Fruit fly (Drosophila melanogaster) whole organism, embryonic: ENCODE results near the gene Acn.

Source experiments
- Adf1 ChIP-seq: fragments of 200-800 bp; sonication (Bioruptor generic); IDR thresholded peaks from 2 replicates; pipeline ENCODE4 v1.3.6; 2022; ENCODE audit warnings: missing biosample characterization, missing genetic modification characterization
- Atf3 ChIP-seq: fragments of 200-800 bp; sonication (Bioruptor generic); optimal IDR thresholded peaks from 3 replicates; lab custom pipeline; 2016; ENCODE audit warnings: missing biosample characterization, missing genetic modification characterization
- BtbVII ChIP-seq: fragments of 200-800 bp; sonication (Bioruptor generic); optimal IDR thresholded peaks from 3 replicates; lab custom pipeline; 2017; ENCODE audit warnings: missing biosample characterization, mild to moderate bottlenecking, missing genetic modification characterization
- CG10431 ChIP-seq: fragments of 200-800 bp; sonication (Bioruptor generic); optimal IDR thresholded peaks from 3 replicates; lab custom pipeline; 2018; ENCODE audit warnings: missing biosample characterization, mild to moderate bottlenecking, missing genetic modification characterization
- CG12299 ChIP-seq: fragments of 200-800 bp; sonication (Bioruptor generic); optimal IDR thresholded peaks from 2 replicates; lab custom pipeline; 2018; ENCODE audit warnings: missing biosample characterization, mild to moderate bottlenecking, missing genetic modification characterization
- CG14050 ChIP-seq: fragments of 200-800 bp; sonication (Bioruptor generic); IDR thresholded peaks from 3 replicates; pipeline ENCODE4 v1.3.6; 2022; ENCODE audit warnings: missing biosample characterization, missing genetic modification characterization
- CG17829 ChIP-seq: fragments of 200-800 bp; optimal IDR thresholded peaks from 2 replicates; lab custom pipeline; 2019; ENCODE audit warnings: missing biosample characterization, mild to moderate bottlenecking, missing genetic modification characterization, moderate library complexity
- CG18262 ChIP-seq: fragments of 200-800 bp; optimal IDR thresholded peaks from 3 replicates; lab custom pipeline; 2019; ENCODE audit warnings: missing biosample characterization, mild to moderate bottlenecking, missing genetic modification characterization, moderate library complexity
- CG2889 ChIP-seq: fragments of 200-800 bp; sonication (Bioruptor generic); IDR thresholded peaks from 3 replicates; pipeline ENCODE4 v1.3.6; 2022; ENCODE audit warnings: missing biosample characterization, missing genetic modification characterization
- CG3995 ChIP-seq: fragments of 200-800 bp; sonication (Bioruptor generic); optimal IDR thresholded peaks from 3 replicates; lab custom pipeline; 2016; ENCODE audit warnings: missing biosample characterization, missing genetic modification characterization
- CG4820 ChIP-seq: fragments of 200-800 bp; sonication (Bioruptor generic); optimal IDR thresholded peaks from 3 replicates; lab custom pipeline; 2016; ENCODE audit warnings: missing biosample characterization, missing genetic modification characterization
- CG4854 ChIP-seq: fragments of 200-800 bp; sonication (Bioruptor generic); optimal IDR thresholded peaks from 2 replicates; lab custom pipeline; 2016; ENCODE audit warnings: missing biosample characterization, missing genetic modification characterization, inconsistent platforms
- CG6765 ChIP-seq: fragments of 200-800 bp; sonication (Bioruptor generic); optimal IDR thresholded peaks from 3 replicates; lab custom pipeline; 2017; ENCODE audit warnings: missing biosample characterization, mild to moderate bottlenecking, missing genetic modification characterization
- CG7963 ChIP-seq: fragments of 200-800 bp; sonication (Bioruptor generic); IDR thresholded peaks from 3 replicates; pipeline ENCODE4 v1.3.6; 2022; ENCODE audit warnings: missing biosample characterization, missing genetic modification characterization; ENCODE audit not compliant: partially characterized antibody
- CG8089 ChIP-seq: fragments of 200-800 bp; sonication (Bioruptor generic); optimal IDR thresholded peaks from 3 replicates; lab custom pipeline; 2016; ENCODE audit warnings: missing biosample characterization, missing genetic modification characterization
- CG8478 ChIP-seq: fragments of >200 bp; optimal IDR thresholded peaks from 2 replicates; lab custom pipeline; 2018
- CG8944 ChIP-seq: fragments of 200-800 bp; sonication (Bioruptor generic); optimal IDR thresholded peaks from 3 replicates; lab custom pipeline; 2016; ENCODE audit warnings: missing biosample characterization, missing genetic modification characterization
- CHES-1-like ChIP-seq: fragments of 200-800 bp; sonication (Bioruptor generic); optimal IDR thresholded peaks from 2 replicates; lab custom pipeline; 2016; ENCODE audit warnings: missing biosample characterization, missing genetic modification characterization
- D ChIP-seq, 2 experiments: fragments of 200-800 bp in 1 of 2; fragments of >200 bp in 1 of 2; sonication (Bioruptor generic) in 1 of 2; optimal IDR thresholded peaks; 2 replicates in 1 of 2; 3 replicates in 1 of 2; lab custom pipeline; 2017; ENCODE audit warnings: mild to moderate bottlenecking in 1 of 2, missing biosample characterization in 1 of 2, missing genetic modification characterization in 1 of 2, missing genetic modification reagents in 1 of 2
- Deaf1 ChIP-seq: fragments of 200-800 bp; optimal IDR thresholded peaks from 3 replicates; lab custom pipeline; 2019; ENCODE audit warnings: missing biosample characterization, mild to moderate bottlenecking, missing genetic modification characterization, moderate library complexity
- Doc2 ChIP-seq: fragments of 200-800 bp; sonication (Bioruptor generic); IDR thresholded peaks from 2 replicates; pipeline ENCODE4 v1.3.6; 2022; ENCODE audit warnings: missing biosample characterization, missing genetic modification characterization
- Doc3 ChIP-seq: fragments of 200-800 bp; sonication (Bioruptor generic); IDR thresholded peaks from 3 replicates; pipeline ENCODE4 v1.3.6; 2022; ENCODE audit warnings: missing biosample characterization, missing genetic modification characterization; ENCODE audit not compliant: partially characterized antibody
- ERR ChIP-seq: fragments of 200-800 bp; sonication (Bioruptor generic); optimal IDR thresholded peaks from 2 replicates; lab custom pipeline; 2016; ENCODE audit warnings: missing biosample characterization, missing genetic modification characterization
- Hand ChIP-seq: fragments of 200-800 bp; sonication (Bioruptor generic); optimal IDR thresholded peaks from 2 replicates; lab custom pipeline; 2017; ENCODE audit warnings: mild to moderate bottlenecking, missing biosample characterization, missing genetic modification reagents, missing genetic modification characterization
- Hr51 ChIP-seq, 2 experiments: fragments of 200-800 bp; sonication (Bioruptor generic); optimal IDR thresholded peaks; 2 replicates in 1 of 2; 3 replicates in 1 of 2; lab custom pipeline; 2016 to 2018; ENCODE audit warnings: missing biosample characterization in 2 of 2, missing genetic modification characterization in 2 of 2, mild to moderate bottlenecking in 1 of 2, moderate library complexity in 1 of 2
- NFAT ChIP-seq: fragments of 200-800 bp; sonication (Bioruptor generic); IDR thresholded peaks from 2 replicates; pipeline ENCODE4 v1.3.6; 2022; ENCODE audit warnings: missing biosample characterization, missing genetic modification characterization
- Side ChIP-seq: fragments of 200-800 bp; sonication (Bioruptor generic); optimal IDR thresholded peaks from 2 replicates; lab custom pipeline; 2016; ENCODE audit warnings: missing biosample characterization, missing genetic modification characterization
- Six4 ChIP-seq: fragments of 200-800 bp; sonication (Bioruptor generic); optimal IDR thresholded peaks from 2 replicates; lab custom pipeline; 2016; ENCODE audit warnings: missing biosample characterization, missing genetic modification characterization
- bbx ChIP-seq: fragments of 200-800 bp; sonication (Bioruptor generic); IDR thresholded peaks from 2 replicates; pipeline ENCODE4 v1.3.6; 2022; ENCODE audit warnings: missing biosample characterization, missing genetic modification characterization; ENCODE audit not compliant: partially characterized antibody
- dimm ChIP-seq: fragments of 200-800 bp; sonication (Bioruptor generic); IDR thresholded peaks from 2 replicates; pipeline ENCODE4 v1.3.6; 2022; ENCODE audit warnings: missing biosample characterization, missing genetic modification characterization
- dpn ChIP-seq, 2 experiments: fragments of 200-800 bp; sonication (Bioruptor generic); optimal IDR thresholded peaks; 3 replicates each; lab custom pipeline; 2016; ENCODE audit warnings: missing biosample characterization in 2 of 2, missing genetic modification characterization in 2 of 2
- gt ChIP-seq: fragments of 200-800 bp; sonication (Bioruptor generic); IDR thresholded peaks from 2 replicates; pipeline ENCODE4 v1.3.6; 2022; ENCODE audit warnings: missing biosample characterization, missing genetic modification characterization
- jumu ChIP-seq: fragments of 200-800 bp; sonication (Bioruptor generic); optimal IDR thresholded peaks from 3 replicates; lab custom pipeline; 2016; ENCODE audit warnings: missing biosample characterization, missing genetic modification characterization
- lmd ChIP-seq: fragments of 200-800 bp; sonication (Bioruptor generic); IDR thresholded peaks from 2 replicates; pipeline ENCODE4 v1.3.6; 2022; ENCODE audit warnings: missing biosample characterization, missing genetic modification characterization
- pfk ChIP-seq: fragments of 200-800 bp; sonication (Bioruptor generic); optimal IDR thresholded peaks from 2 replicates; lab custom pipeline; 2018; ENCODE audit warnings: missing biosample characterization, mild to moderate bottlenecking, missing genetic modification characterization, moderate library complexity
- pho ChIP-seq: fragments of 200-800 bp; sonication (Bioruptor generic); optimal IDR thresholded peaks from 2 replicates; lab custom pipeline; 2016; ENCODE audit warnings: missing biosample characterization, missing genetic modification characterization
- pnt ChIP-seq: fragments of 200-800 bp; sonication (Bioruptor generic); optimal IDR thresholded peaks from 3 replicates; lab custom pipeline; 2016; ENCODE audit warnings: missing biosample characterization, missing genetic modification characterization
- ranshi ChIP-seq: fragments of 200-800 bp; sonication (Bioruptor generic); IDR thresholded peaks from 2 replicates; pipeline ENCODE4 v1.3.6; 2022; ENCODE audit warnings: missing biosample characterization, missing genetic modification characterization
- scrt ChIP-seq: fragments of 200-800 bp; sonication (Bioruptor generic); optimal IDR thresholded peaks from 2 replicates; lab custom pipeline; 2018; ENCODE audit warnings: missing biosample characterization, mild to moderate bottlenecking, missing genetic modification characterization, moderate library complexity
- sens-2 ChIP-seq: fragments of 200-800 bp; sonication (Bioruptor generic); IDR thresholded peaks from 2 replicates; pipeline ENCODE4 v1.3.6; 2022; ENCODE audit warnings: missing biosample characterization, missing genetic modification characterization
- sisA ChIP-seq: fragments of 200-800 bp; sonication (Bioruptor generic); IDR thresholded peaks from 2 replicates; pipeline ENCODE4 v1.3.6; 2022; ENCODE audit warnings: missing biosample characterization, missing genetic modification characterization
- sob ChIP-seq: fragments of 200-800 bp; sonication (Bioruptor generic); IDR thresholded peaks from 2 replicates; pipeline ENCODE4 v1.3.6; 2022; ENCODE audit warnings: missing biosample characterization, missing genetic modification characterization
- sqz ChIP-seq: fragments of 200-800 bp; sonication (Bioruptor generic); optimal IDR thresholded peaks from 3 replicates; lab custom pipeline; 2018; ENCODE audit warnings: missing biosample characterization, mild to moderate bottlenecking, missing genetic modification characterization
- sr ChIP-seq: fragments of 200-800 bp; sonication (Bioruptor generic); IDR thresholded peaks from 3 replicates; pipeline ENCODE4 v1.3.6; 2022; ENCODE audit warnings: missing biosample characterization, missing genetic modification characterization
- stwl ChIP-seq: fragments of 200-800 bp; sonication (Bioruptor generic); optimal IDR thresholded peaks from 3 replicates; lab custom pipeline; 2018; ENCODE audit warnings: missing biosample characterization, mild to moderate bottlenecking, missing genetic modification characterization, moderate library complexity
- tio ChIP-seq: fragments of 200-800 bp; sonication (Bioruptor generic); optimal IDR thresholded peaks from 2 replicates; lab custom pipeline; 2017; ENCODE audit warnings: missing biosample characterization, missing genetic modification characterization, inconsistent platforms

Gene Acn

DNA sequence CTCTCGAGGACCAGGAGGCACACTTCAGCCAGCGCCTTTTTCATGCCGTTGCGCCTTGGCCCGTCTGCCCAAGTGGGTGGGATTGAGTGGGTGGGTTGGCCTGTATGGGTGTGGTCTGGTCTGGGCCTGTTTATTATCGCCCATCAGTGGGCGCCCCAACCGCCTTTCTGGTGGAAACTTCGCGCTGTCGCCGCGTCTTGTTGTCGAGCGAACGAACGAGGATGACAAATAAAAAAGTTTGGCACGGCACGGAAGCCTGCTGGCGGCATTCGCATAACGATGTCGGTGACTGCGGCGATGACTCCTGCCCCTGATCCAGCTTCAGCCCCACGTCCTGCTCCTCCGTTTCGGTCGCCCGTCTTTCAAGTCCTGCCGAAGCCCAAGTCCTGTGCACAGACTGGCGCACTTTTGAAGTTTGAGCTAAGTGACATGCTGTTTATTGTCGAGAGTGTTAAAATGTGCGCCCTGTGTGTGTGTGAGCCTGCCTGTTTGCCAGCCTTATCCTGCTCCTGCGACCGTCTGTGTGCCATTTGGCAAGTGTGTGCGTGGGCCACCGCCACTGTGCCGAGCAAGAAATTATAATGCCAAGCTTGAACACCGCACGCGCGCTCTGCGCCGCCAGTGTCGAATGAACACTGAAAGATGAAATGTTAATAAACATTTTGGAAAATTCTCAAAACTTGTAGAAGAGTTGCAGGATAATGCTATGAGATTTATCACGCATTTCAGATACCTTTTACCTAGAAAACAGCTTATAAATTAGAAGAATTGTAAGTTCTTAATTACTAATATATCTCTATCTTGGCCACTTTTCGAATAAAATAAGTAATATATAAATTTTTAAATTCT, 30.9 kb upstream of the Acn start (continued):
- TF ChIP-seq Doc2: no peak
- TF ChIP-seq CG4820 (GFP tag; lab: Kevin White, UChicago): peak; percentile 22
- TF ChIP-seq jumu: no peak
- peak; percentile 43 for TF ChIP-seq tio (GFP tag; lab: Kevin White, UChicago)
- no peak for TF ChIP-seq CG7963
- TF ChIP-seq Atf3: no peak
- no peak for TF ChIP-seq CG4854 (GFP tag; lab: Kevin White, UChicago)
- no peak for TF ChIP-seq sens-2 (GFP tag; lab: Robert Waterston, UW)
- no peak for TF ChIP-seq Side (GFP tag; lab: Kevin White, UChicago)
- TF ChIP-seq sqz (GFP tag; lab: Kevin White, UChicago): peak; percentile 58
- TF ChIP-seq dpn (GFP tag; optimal IDR thresholded peaks at IDR 0.05; lab: Kevin White, UChicago): peak; percentile 29 to 37
- no peak for TF ChIP-seq gt (GFP tag; lab: Robert Waterston, UW)
- TF ChIP-seq Deaf1 (tag; lab: Kevin White, UChicago): peak; percentile 62
- TF ChIP-seq sisA: peak; percentile 73
- no peak for TF ChIP-seq CG3995 (GFP tag; lab: Kevin White, UChicago)
- TF ChIP-seq Adf1: no peak
- peak; percentile 68 for TF ChIP-seq CG17829 (tag; lab: Kevin White, UChicago)
- TF ChIP-seq CG8478 (lab: Kevin White, UChicago): no peak
- no peak for TF ChIP-seq D (optimal IDR thresholded peaks at IDR 0.05; lab: Kevin White, UChicago)
- TF ChIP-seq D (GFP tag; optimal IDR thresholded peaks at IDR 0.05; lab: Kevin White, UChicago): peak; percentile 69
- TF ChIP-seq bbx (GFP tag; lab: Robert Waterston, UW): no peak
- peak; percentile 43 for TF ChIP-seq pho (GFP tag; lab: Kevin White, UChicago)
- peak; percentile 86 for TF ChIP-seq BtbVII
- peak; percentile 13; the same call in 1 of the 3 replicates for TF ChIP-seq CG14050
- TF ChIP-seq Hr51 (GFP tag; optimal IDR thresholded peaks at IDR 0.05; lab: Kevin White, UChicago): peak in 1 of 2 experiments; percentile 79
- 0 out of 2 replicates have a peak, but pooled peaks have one; percentile 5 for TF ChIP-seq NFAT (GFP tag; lab: Robert Waterston, UW)
- peak; percentile 74 for TF ChIP-seq CG12299 (tag; lab: Kevin White, UChicago)
- TF ChIP-seq sob (GFP tag; lab: Robert Waterston, UW): peak; percentile 67
- TF ChIP-seq sr: no peak
- no peak for TF ChIP-seq CG8944 (GFP tag; lab: Kevin White, UChicago)
- TF ChIP-seq CHES-1-like (GFP tag; lab: Kevin White, UChicago): no peak
- TF ChIP-seq Six4: no peak
- TF ChIP-seq scrt: peak; percentile 62
- peak; percentile 80 for TF ChIP-seq CG6765 (GFP tag; lab: Kevin White, UChicago)
- TF ChIP-seq CG18262 (tag; lab: Kevin White, UChicago): peak; percentile 73
- peak; percentile 91 for TF ChIP-seq Hand (GFP tag; lab: Kevin White, UChicago)
- peak; percentile 37 for TF ChIP-seq CG10431
- peak; percentile 51; the same call in 1 of the 2 replicates for TF ChIP-seq ranshi
- TF ChIP-seq lmd (GFP tag; lab: Robert Waterston, UW): peak; percentile 62
- TF ChIP-seq dimm: no peak
- no peak for TF ChIP-seq ERR (GFP tag; lab: Kevin White, UChicago)
- no peak for TF ChIP-seq pnt (GFP tag; lab: Kevin White, UChicago)
- no peak for TF ChIP-seq CG8089
- TF ChIP-seq pfk: no peak
- TF ChIP-seq CG2889 (GFP tag; lab: Robert Waterston, UW): no peak
- TF ChIP-seq stwl (tag; lab: Kevin White, UChicago): no peak
- no peak for TF ChIP-seq Doc3
